Worm (Caenorhabditis elegans) whole organism, L4 larva: ENCODE measurements around the gene lgc-10.

Source experiments
- F44E2.7 ChIP-seq: fragments of 200-800 bp; sonication (Bioruptor generic); IDR thresholded peaks from 2 replicates; pipeline ENCODE4 v2.1.2; 2022; ENCODE audit warnings: missing genetic modification characterization, missing compliant biosample characterization
- T26A8.4 ChIP-seq: fragments of 200-800 bp; sonication (Bioruptor generic); IDR thresholded peaks from 2 replicates; pipeline ENCODE4 v1.3.6; 2022; ENCODE audit warnings: missing genetic modification characterization, missing compliant biosample characterization
- Y105C5A.15 ChIP-seq: fragments of 200-800 bp; sonication (Bioruptor generic); IDR thresholded peaks from 2 replicates; pipeline ENCODE4 v1.3.6; 2022; ENCODE audit warnings: missing genetic modification characterization, missing compliant biosample characterization
- ZK337.2 ChIP-seq: fragments of 200-800 bp; sonication (Bioruptor generic); IDR thresholded peaks from 2 replicates; pipeline ENCODE4 v1.3.6; 2022; ENCODE audit warnings: missing genetic modification reagents, missing genetic modification characterization, missing compliant biosample characterization
- ZK546.5 ChIP-seq, 2 experiments: sonication (generic microtip); optimal IDR thresholded peaks; 2 replicates each; lab custom pipeline; 2017; ENCODE audit warnings: missing biosample characterization in 2 of 2, missing genetic modification characterization in 2 of 2
- arid-1 ChIP-seq: fragments of 200-800 bp; sonication (Bioruptor generic); conservative IDR thresholded peaks from 2 replicates; pipeline ENCODE4 v1.3.6; 2022; ENCODE audit warnings: missing genetic modification reagents, missing genetic modification characterization, missing compliant biosample characterization
- attf-4 ChIP-seq: sonication (generic microtip); optimal IDR thresholded peaks from 3 replicates; lab custom pipeline; 2017; ENCODE audit warnings: missing biosample characterization, missing genetic modification characterization
- ceh-32 ChIP-seq: sonication (generic microtip); optimal IDR thresholded peaks from 2 replicates; lab custom pipeline; 2016; ENCODE audit warnings: mild to moderate bottlenecking, missing genetic modification characterization, missing compliant biosample characterization; ENCODE audit not compliant: poor library complexity
- ctbp-1 ChIP-seq: fragments of 200-800 bp; sonication (Bioruptor generic); IDR thresholded peaks from 2 replicates; pipeline ENCODE4 v1.3.6; 2022; ENCODE audit warnings: missing genetic modification reagents, missing genetic modification characterization, missing compliant biosample characterization
- daf-12 ChIP-seq: fragments of 150-350 bp; optimal IDR thresholded peaks from 2 replicates; lab custom pipeline; 2014; ENCODE audit warnings: missing biosample characterization, missing genetic modification reagents, missing genetic modification characterization
- daf-16 ChIP-seq, 3 experiments: sonication (generic microtip); optimal IDR thresholded peaks; 2 replicates each; lab custom pipeline; 2016 to 2017; ENCODE audit warnings: missing genetic modification characterization in 3 of 3, missing genetic modification reagents in 3 of 3, mild to moderate bottlenecking in 2 of 3, missing compliant biosample characterization in 2 of 3, missing biosample characterization in 1 of 3, moderate library complexity in 1 of 3
- dve-1 ChIP-seq: sonication (generic microtip); optimal IDR thresholded peaks from 2 replicates; lab custom pipeline; 2017; ENCODE audit warnings: antibody characterized with exemption, mild to moderate bottlenecking, missing genetic modification characterization, missing compliant biosample characterization; ENCODE audit not compliant: insufficient read depth
- hlh-11 ChIP-seq: fragments of 200-800 bp; sonication (Bioruptor generic); optimal IDR thresholded peaks from 2 replicates; lab custom pipeline; 2018; ENCODE audit warnings: mild to moderate bottlenecking, missing genetic modification characterization, missing compliant biosample characterization
- hlh-30 ChIP-seq: sonication (generic microtip); optimal IDR thresholded peaks from 2 replicates; lab custom pipeline; 2017; ENCODE audit warnings: antibody characterized with exemption, mild to moderate bottlenecking, missing genetic modification characterization, missing compliant biosample characterization; ENCODE audit not compliant: insufficient read depth
- jun-1 ChIP-seq: fragments of 150-350 bp; optimal IDR thresholded peaks from 2 replicates; lab custom pipeline; 2014; ENCODE audit warnings: missing biosample characterization, missing genetic modification reagents, missing genetic modification characterization
- lin-1 ChIP-seq: fragments of 200-800 bp; sonication (Bioruptor generic); IDR thresholded peaks from 2 replicates; pipeline ENCODE4 v1.3.6; 2022; ENCODE audit warnings: missing genetic modification reagents, missing genetic modification characterization, missing compliant biosample characterization
- lin-13 ChIP-seq: fragments of 150-350 bp; optimal IDR thresholded peaks from 2 replicates; lab custom pipeline; 2014; ENCODE audit warnings: missing biosample characterization, missing genetic modification reagents, missing genetic modification characterization
- lsy-2 ChIP-seq, 2 experiments: fragments of 150-350 bp in 1 of 2; sonication (generic microtip) in 1 of 2; optimal IDR thresholded peaks; 2 replicates each; lab custom pipeline; 2014 to 2017; ENCODE audit warnings: missing biosample characterization in 2 of 2, missing genetic modification characterization in 2 of 2
- madf-5 ChIP-seq, 2 experiments: fragments of 200-800 bp; sonication (Bioruptor generic); IDR thresholded peaks; 2 replicates each; pipeline ENCODE4 v1.3.6; 2022; ENCODE audit warnings: missing compliant biosample characterization in 2 of 2, missing genetic modification characterization in 2 of 2
- madf-9 ChIP-seq: fragments of 200-800 bp; sonication (Bioruptor generic); conservative IDR thresholded peaks from 2 replicates; pipeline ENCODE4 v1.3.6; 2022; ENCODE audit warnings: missing genetic modification reagents, missing genetic modification characterization, missing compliant biosample characterization
- mep-1 ChIP-seq: fragments of 150-350 bp; sonication (generic microtip); optimal IDR thresholded peaks from 3 replicates; lab custom pipeline; 2014; ENCODE audit warnings: missing biosample characterization, missing genetic modification characterization
- mes-2 ChIP-seq: sonication (generic microtip); optimal IDR thresholded peaks from 2 replicates; lab custom pipeline; 2016; ENCODE audit warnings: missing genotype, mild to moderate bottlenecking, missing genetic modification characterization, missing compliant biosample characterization; ENCODE audit not compliant: poor library complexity, severe bottlenecking
- mxl-2 ChIP-seq: fragments of 200-800 bp; sonication (Bioruptor generic); conservative IDR thresholded peaks from 2 replicates; pipeline ENCODE4 v1.3.6; 2022; ENCODE audit warnings: missing genetic modification reagents, missing genetic modification characterization, missing compliant biosample characterization
- nhr-28 ChIP-seq: fragments of 150-350 bp; optimal IDR thresholded peaks from 2 replicates; lab custom pipeline; 2014; ENCODE audit warnings: missing biosample characterization, missing genetic modification characterization
- nhr-42 ChIP-seq: fragments of 200-800 bp; sonication (Bioruptor generic); IDR thresholded peaks from 2 replicates; pipeline ENCODE4 v1.3.6; 2022; ENCODE audit warnings: missing genetic modification characterization, missing compliant biosample characterization
- nhr-48 ChIP-seq: sonication (generic microtip); optimal IDR thresholded peaks from 2 replicates; lab custom pipeline; 2016; ENCODE audit warnings: mild to moderate bottlenecking, missing genetic modification characterization, missing compliant biosample characterization
- pha-4 ChIP-seq, 2 experiments: fragments of 150-350 bp in 1 of 2; fragments of 200-800 bp in 1 of 2; sonication (Bioruptor generic) in 1 of 2; IDR thresholded peaks in 1 of 2; optimal IDR thresholded peaks in 1 of 2; 2 replicates each; pipeline versions ENCODE4 v1.3.6 to Lab custom; 2014 to 2022; ENCODE audit warnings: missing genetic modification characterization in 2 of 2, missing genetic modification reagents in 2 of 2, missing biosample characterization in 1 of 2, missing compliant biosample characterization in 1 of 2
- pqm-1 ChIP-seq: sonication (generic microtip); optimal IDR thresholded peaks from 2 replicates; lab custom pipeline; 2017; ENCODE audit warnings: missing biosample characterization, missing genetic modification characterization
- rbr-2 ChIP-seq: sonication (generic microtip); optimal IDR thresholded peaks from 2 replicates; lab custom pipeline; 2016; ENCODE audit warnings: missing genotype, missing genetic modification characterization, missing compliant biosample characterization
- sdz-12 ChIP-seq: fragments of 200-800 bp; sonication (Bioruptor generic); optimal IDR thresholded peaks from 2 replicates; lab custom pipeline; 2018; ENCODE audit warnings: mild to moderate bottlenecking, missing genetic modification characterization, missing compliant biosample characterization
- set-16 ChIP-seq: fragments of 200-800 bp; sonication (Bioruptor generic); IDR thresholded peaks from 2 replicates; pipeline ENCODE4 v1.3.6; 2022; ENCODE audit warnings: missing genetic modification reagents, missing genetic modification characterization, missing compliant biosample characterization
- skn-1 ChIP-seq: fragments of 150-350 bp; optimal IDR thresholded peaks from 2 replicates; lab custom pipeline; 2014; ENCODE audit warnings: missing biosample characterization, missing genetic modification characterization
- snpc-1.2 ChIP-seq: fragments of 200-800 bp; sonication (Bioruptor generic); IDR thresholded peaks from 2 replicates; pipeline ENCODE4 v1.3.6; 2022; ENCODE audit warnings: missing genetic modification reagents, missing genetic modification characterization, missing compliant biosample characterization
- snpc-4 ChIP-seq: fragments of 150-350 bp; optimal IDR thresholded peaks from 2 replicates; lab custom pipeline; 2014; ENCODE audit warnings: missing biosample characterization, missing genetic modification characterization
- spr-1 ChIP-seq: sonication (generic microtip); optimal IDR thresholded peaks from 2 replicates; lab custom pipeline; 2016; ENCODE audit warnings: mild to moderate bottlenecking, missing genetic modification characterization, missing compliant biosample characterization
- spr-3 ChIP-seq: fragments of 200-800 bp; sonication (Bioruptor generic); optimal IDR thresholded peaks from 2 replicates; lab custom pipeline; 2018; ENCODE audit warnings: mild to moderate bottlenecking, missing genetic modification characterization, missing compliant biosample characterization
- unc-62 ChIP-seq, 3 experiments: fragments of 150-350 bp in 1 of 3; sonication (generic microtip); optimal IDR thresholded peaks in 2 of 3; peaks in 1 of 3; 1 replicate in 1 of 3; 2 replicates in 2 of 3; lab custom pipeline; 2014 to 2017; ENCODE audit warnings: missing biosample characterization in 3 of 3, missing genetic modification characterization in 3 of 3, missing genetic modification reagents in 3 of 3, missing genotype in 1 of 3
- zip-2 ChIP-seq: fragments of 150-350 bp; optimal IDR thresholded peaks from 2 replicates; lab custom pipeline; 2014; ENCODE audit warnings: missing biosample characterization, missing genetic modification characterization
- ztf-11 ChIP-seq: fragments of 150-350 bp; optimal IDR thresholded peaks from 2 replicates; lab custom pipeline; 2014; ENCODE audit warnings: missing biosample characterization, missing genetic modification characterization

The lgc-10 gene

DNA sequence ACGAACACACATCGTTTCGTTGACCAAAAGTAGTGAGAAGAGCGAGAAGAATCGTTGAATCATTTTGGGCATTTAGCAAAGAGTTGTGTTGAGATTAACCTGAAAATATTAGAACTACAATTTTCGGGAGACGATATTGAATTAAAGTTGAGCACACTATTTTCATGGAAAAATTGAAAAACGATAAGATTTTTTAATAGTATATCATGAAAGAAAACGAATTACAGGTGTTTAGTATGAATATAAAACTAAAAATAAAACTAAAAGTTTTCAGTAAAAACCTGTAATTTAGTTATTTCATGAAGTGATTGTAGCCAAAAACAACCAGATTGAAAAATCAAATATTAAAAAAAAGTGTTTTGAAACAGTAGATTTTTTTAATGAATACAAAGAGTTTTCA is at the start of gene lgc-10:
TSS of gene lgc-10 (minus strand) at position 101 of the 400 bp plus-strand sequence.
- TF ChIP-seq ctbp-1 (GFP tag; lab: Robert Waterston, UW) (no peak), lin-13 (GFP tag; lab: Kevin White, UChicago) (no peak), daf-12 (no peak), mes-2 (tag; lab: Kevin White, UChicago) (no peak), daf-16 (GFP tag; optimal IDR thresholded peaks at IDR 0.05; lab: Kevin White, UChicago) (no peak), daf-16 (tag; optimal IDR thresholded peaks at IDR 0.05; lab: Kevin White, UChicago) (no peak), ZK546.5 (tag; optimal IDR thresholded peaks at IDR 0.05; lab: Kevin White, UChicago) (no peak), lin-1 (no peak), set-16 (no peak), hlh-11 (tag; lab: Kevin White, UChicago) (no peak), arid-1 (no peak)

DNA sequence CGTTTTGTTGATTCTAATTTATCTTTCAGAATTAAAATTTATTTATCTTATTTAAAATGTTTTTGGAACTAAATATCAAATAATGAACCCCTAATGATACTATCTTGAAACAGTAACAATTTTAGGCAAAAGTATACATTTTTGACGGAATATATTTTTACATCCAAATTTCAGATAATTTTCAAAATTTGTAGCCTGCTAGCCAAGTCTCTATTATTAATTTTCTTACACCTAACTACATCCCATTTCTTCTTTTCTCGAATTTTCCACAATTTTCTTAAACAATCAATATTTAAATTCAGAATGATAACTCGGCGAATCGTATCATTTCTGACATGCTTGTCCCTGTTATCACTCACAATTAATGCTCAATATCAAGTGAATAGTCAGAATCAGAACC is 49.1 kb upstream of the lgc-10 start, which contains the start of gene pqn-89:
TSS of gene pqn-89 (plus strand) at position 301 of the 400 bp plus-strand sequence.
- no peak for TF ChIP-seq daf-16 (GFP tag; optimal IDR thresholded peaks at IDR 0.05; lab: Kevin White, UChicago)
- peak; percentile 81 for TF ChIP-seq daf-16 (tag; optimal IDR thresholded peaks at IDR 0.05; lab: Kevin White, UChicago)
- no peak for TF ChIP-seq spr-1 (tag; lab: Kevin White, UChicago)

ce11 chrIV:6502725-6503124 is 45.4 kb upstream of the lgc-10 start:
- TF ChIP-seq skn-1 (tag; lab: Kevin White, UChicago), result no peak
- no peak for TF ChIP-seq madf-5 (GFP tag; IDR thresholded peaks at IDR 0.05; lab: Robert Waterston, UW)
- TF ChIP-seq unc-62 (GFP tag; optimal IDR thresholded peaks at IDR 0.05 in 1 of 2; lab: Kevin White, UChicago), result no peak
- no peak for TF ChIP-seq unc-62 (tag; optimal IDR thresholded peaks at IDR 0.05; lab: Kevin White, UChicago)
- peak; percentile 75 for TF ChIP-seq pqm-1 (tag; lab: Kevin White, UChicago)
- no peak for TF ChIP-seq zip-2 (tag; lab: Kevin White, UChicago)
- TF ChIP-seq ceh-32 (tag; lab: Kevin White, UChicago), result no peak
- no peak for TF ChIP-seq ztf-11 (tag; lab: Kevin White, UChicago)
- TF ChIP-seq T26A8.4, result no peak
- TF ChIP-seq Y105C5A.15 (GFP tag; lab: Robert Waterston, UW), result no peak
- TF ChIP-seq nhr-28 (tag; lab: Kevin White, UChicago), result peak; percentile 16
- no peak for TF ChIP-seq attf-4 (tag; lab: Kevin White, UChicago)
- no peak for TF ChIP-seq pha-4 (GFP tag; IDR thresholded peaks at IDR 0.05; lab: Robert Waterston, UW)
- no peak for TF ChIP-seq pha-4 (tag; optimal IDR thresholded peaks at IDR 0.05; lab: Kevin White, UChicago)
- TF ChIP-seq spr-3 (GFP tag; lab: Kevin White, UChicago), result no peak
- no peak for TF ChIP-seq set-16
- no peak for TF ChIP-seq ZK337.2 (GFP tag; lab: Robert Waterston, UW)
- TF ChIP-seq hlh-11 (tag; lab: Kevin White, UChicago), result no peak
- TF ChIP-seq nhr-48 (tag; lab: Kevin White, UChicago), result no peak
- no peak for TF ChIP-seq daf-12
- no peak for TF ChIP-seq daf-16 (GFP tag; optimal IDR thresholded peaks at IDR 0.05; lab: Kevin White, UChicago)
- TF ChIP-seq daf-16 (tag; optimal IDR thresholded peaks at IDR 0.05; lab: Kevin White, UChicago), result peak; percentile 92
- TF ChIP-seq jun-1 (tag; lab: Kevin White, UChicago), result no peak
- peak; percentile 74 for TF ChIP-seq dve-1
- TF ChIP-seq snpc-1.2 (GFP tag; lab: Robert Waterston, UW), result no peak

- peak; percentile 81 for TF ChIP-seq snpc-1.2 (GFP tag; lab: Robert Waterston, UW)
Measured at ce11 chrIV:6501277-6501676, 43.9 kb upstream of the lgc-10 start.

DNA sequence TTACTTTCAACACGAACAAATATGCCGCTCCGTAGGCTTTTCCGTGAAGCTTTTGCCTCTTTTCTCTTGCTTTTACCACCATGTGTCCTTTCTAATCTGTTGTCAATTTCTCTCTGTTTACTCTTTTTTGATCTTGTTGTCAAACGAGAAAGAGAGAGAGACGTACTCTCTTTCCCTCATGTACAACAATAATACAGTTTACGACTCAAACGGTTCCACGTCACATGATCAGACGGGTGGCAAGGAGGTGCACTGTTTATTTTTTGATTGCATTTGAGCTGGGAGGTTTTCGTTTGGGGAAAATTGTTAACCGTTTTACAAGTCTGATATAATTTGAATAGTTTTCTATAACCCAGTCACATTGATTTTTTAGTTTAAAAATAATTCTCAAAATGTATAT is 43.5 kb upstream of the lgc-10 start:
- peak in 1 of 2 experiments; percentile 6 for TF ChIP-seq lsy-2 (tag; optimal IDR thresholded peaks at IDR 0.05; lab: Kevin White, UChicago)
- TF ChIP-seq snpc-4 (tag; lab: Kevin White, UChicago), result no peak
- TF ChIP-seq mep-1 (tag; lab: Kevin White, UChicago), result peak; percentile 13
- peak; percentile 29 for TF ChIP-seq nhr-28 (tag; lab: Kevin White, UChicago)
- no peak for TF ChIP-seq daf-16 (GFP tag; optimal IDR thresholded peaks at IDR 0.05; lab: Kevin White, UChicago)
- peak; percentile 100 for TF ChIP-seq daf-16 (tag; optimal IDR thresholded peaks at IDR 0.05; lab: Kevin White, UChicago)
- TF ChIP-seq sdz-12, result no peak
- no peak for TF ChIP-seq madf-9 (GFP tag; lab: Robert Waterston, UW)
- no peak for TF ChIP-seq ceh-32 (tag; lab: Kevin White, UChicago)
- no peak for TF ChIP-seq mxl-2 (GFP tag; lab: Robert Waterston, UW)
- TF ChIP-seq F44E2.7 (GFP tag; lab: Robert Waterston, UW), result no peak
- no peak for TF ChIP-seq pha-4 (GFP tag; IDR thresholded peaks at IDR 0.05; lab: Robert Waterston, UW)
- peak; percentile 92 for TF ChIP-seq pha-4 (tag; optimal IDR thresholded peaks at IDR 0.05; lab: Kevin White, UChicago)
- peak; percentile 30 for TF ChIP-seq hlh-30
- peak; percentile 91 for TF ChIP-seq dve-1
- no peak for TF ChIP-seq nhr-42 (GFP tag; lab: Robert Waterston, UW)
- TF ChIP-seq mes-2 (tag; lab: Kevin White, UChicago), result no peak
- TF ChIP-seq rbr-2 (tag; lab: Kevin White, UChicago), result no peak
